Worm (Caenorhabditis elegans): ENCODE results near the gene T04F3.1.

Gene T04F3.1

DNA sequence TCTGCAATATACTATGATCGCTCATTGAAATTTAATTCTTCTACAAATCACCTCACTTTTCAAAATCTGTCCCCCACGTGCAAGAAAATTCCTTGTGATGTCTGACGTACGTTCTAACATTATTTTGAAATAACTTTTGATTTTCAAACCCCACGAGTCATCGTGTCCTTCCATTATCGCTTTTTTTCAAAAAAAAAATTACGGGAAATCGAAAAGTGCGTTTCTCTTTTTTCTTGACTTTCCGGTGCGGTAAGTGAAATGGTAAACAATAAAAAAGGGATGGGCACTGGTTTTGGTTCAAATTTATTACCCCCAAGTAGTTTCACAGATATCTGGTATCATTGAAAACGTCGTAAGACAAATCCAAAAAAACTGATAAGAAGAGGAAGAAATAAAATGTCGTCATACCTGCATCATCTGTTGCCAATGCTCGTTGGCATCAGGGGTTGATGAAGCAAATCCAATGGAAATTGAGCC is 63.7 kb downstream of the T04F3.1 start (continued):
- TF ChIP-seq elt-2 (tag; optimal IDR thresholded peaks at IDR 0.05) (no peak), ceh-8 (GFP tag; optimal IDR thresholded peaks at IDR 0.05) (peak; percentile 44), ztf-11 (tag; optimal IDR thresholded peaks at IDR 0.05) (no peak), nhr-12 (tag; optimal IDR thresholded peaks at IDR 0.05) (no peak), blmp-1 (tag; optimal IDR thresholded peaks at IDR 0.05) (peak; percentile 85), Y116A8C.19 (tag; optimal IDR thresholded peaks at IDR 0.05; ENCODE audit: borderline replicate concordance) (no peak), lin-15B (tag; optimal IDR thresholded peaks at IDR 0.05) (no peak), hpl-2 (GFP tag; optimal IDR thresholded peaks at IDR 0.05) (no peak), grh-1 (GFP tag; IDR thresholded peaks at IDR 0.05) (0 out of 2 replicates have a peak, but pooled peaks have one; percentile 24), ets-5 (GFP tag; IDR thresholded peaks at IDR 0.05) (no peak), fkh-4 (tag; optimal IDR thresholded peaks at IDR 0.05; ENCODE audit: borderline replicate concordance) (no peak), nhr-90 (tag; optimal IDR thresholded peaks at IDR 0.05; ENCODE audit: poor library complexity) (peak; percentile 32), nhr-77 (tag; optimal IDR thresholded peaks at IDR 0.05) (no peak), zip-4 (GFP tag; optimal IDR thresholded peaks at IDR 0.05) (no peak), efl-1 (optimal IDR thresholded peaks at IDR 0.05) (no peak), efl-1 (GFP tag; optimal IDR thresholded peaks at IDR 0.05 in 1 of 2) (peak in 1 of 2 experiments; percentile 79), ceh-90 (tag; optimal IDR thresholded peaks at IDR 0.05) (no peak), swsn-7 (tag; optimal IDR thresholded peaks at IDR 0.05) (no peak), nhr-71 (tag; optimal IDR thresholded peaks at IDR 0.05) (peak; percentile 85), ama-1 (optimal IDR thresholded peaks at IDR 0.05) (no peak), ceh-88 (GFP tag; IDR thresholded peaks at IDR 0.05) (no peak), nhr-19 (GFP tag; conservative IDR thresholded peaks at IDR 0.05) (peak; percentile 62), vab-15 (tag; optimal IDR thresholded peaks at IDR 0.05) (no peak), pqm-1 (tag; optimal IDR thresholded peaks at IDR 0.05) (no peak), nhr-20 (tag; optimal IDR thresholded peaks at IDR 0.05) (peak; percentile 86), tbx-2 (tag; optimal IDR thresholded peaks at IDR 0.05) (peak; percentile 29), ces-1 (GFP tag; optimal IDR thresholded peaks at IDR 0.05) (no peak), pag-3 (tag; optimal IDR thresholded peaks at IDR 0.05; ENCODE audit: borderline replicate concordance, insufficient read depth) (no peak), F16B12.6 (tag; optimal IDR thresholded peaks at IDR 0.05) (no peak), hlh-17 (GFP tag; optimal IDR thresholded peaks at IDR 0.05; ENCODE audit: borderline replicate concordance) (no peak), lsy-2 (tag; optimal IDR thresholded peaks at IDR 0.05) (peak in 1 of 2 experiments; percentile 2), xbp-1 (tag; optimal IDR thresholded peaks at IDR 0.05) (no peak), rnt-1 (tag; optimal IDR thresholded peaks at IDR 0.05) (no peak), ztf-4 (tag; optimal IDR thresholded peaks at IDR 0.05) (no peak), ceh-82 (tag; optimal IDR thresholded peaks at IDR 0.05) (no peak), aha-1 (tag; optimal IDR thresholded peaks at IDR 0.05) (no peak), lin-35 (GFP tag; optimal IDR thresholded peaks at IDR 0.05) (peak in 1 of 2 experiments; percentile 50), snpc-4 (tag; optimal IDR thresholded peaks at IDR 0.05) (no peak), C34B4.2 (tag; optimal IDR thresholded peaks at IDR 0.05) (no peak), fos-1 (tag; optimal IDR thresholded peaks at IDR 0.05) (no peak), aly-2 (tag; optimal IDR thresholded peaks at IDR 0.05) (no peak), hlh-4 (tag; optimal IDR thresholded peaks at IDR 0.05) (no peak), elt-3 (tag; optimal IDR thresholded peaks at IDR 0.05) (peak in 4 of 6 experiments; percentile 24 to 33 (median 26)), fkh-10 (GFP tag; optimal IDR thresholded peaks at IDR 0.05) (no peak), nhr-85 (tag) (peak; percentile 95), snu-23 (GFP tag; optimal IDR thresholded peaks at IDR 0.05) (peak; percentile 40), ceh-63 (GFP tag; optimal IDR thresholded peaks at IDR 0.05) (no peak), dsc-1 (tag; optimal IDR thresholded peaks at IDR 0.05) (no peak), unc-98 (GFP tag; IDR thresholded peaks at IDR 0.05) (no peak), sox-4 (tag; optimal IDR thresholded peaks at IDR 0.05) (no peak), nhr-84 (tag; optimal IDR thresholded peaks at IDR 0.05) (no peak), unc-62 (GFP tag; optimal IDR thresholded peaks at IDR 0.05) (no peak)
